Fruit fly (Drosophila melanogaster) whole organism, prepupa: ENCODE measurements around the gene CG33703.
A peak's percentile ranks its signal among the peaks of the same experiment; 100 is the strongest.

Experiments used
- Blimp-1 ChIP-seq: fragments of 200-800 bp; sonication (Bioruptor generic); optimal IDR thresholded peaks from 3 replicates; lab custom pipeline; 2017; ENCODE audit warnings: missing biosample characterization, missing genetic modification characterization, mild to moderate bottlenecking, moderate library complexity, missing genetic modification reagents
- CG10631 ChIP-seq: fragments of 200-800 bp; sonication (Bioruptor generic); optimal IDR thresholded peaks from 2 replicates; lab custom pipeline; 2016; ENCODE audit warnings: missing biosample characterization, missing genetic modification characterization
- CG10669 ChIP-seq: fragments of 200-800 bp; sonication (Bioruptor generic); optimal IDR thresholded peaks from 3 replicates; lab custom pipeline; 2018; ENCODE audit warnings: missing biosample characterization, mild to moderate bottlenecking, missing genetic modification characterization, moderate library complexity
- CG11294 ChIP-seq: fragments of 200-800 bp; sonication (Bioruptor generic); IDR thresholded peaks from 2 replicates; pipeline ENCODE4 v1.3.6; 2022; ENCODE audit warnings: missing biosample characterization, missing genetic modification characterization
- CG11762 ChIP-seq: fragments of 200-800 bp; sonication (Bioruptor generic); optimal IDR thresholded peaks from 3 replicates; lab custom pipeline; 2016; ENCODE audit warnings: missing biosample characterization, missing genetic modification characterization; ENCODE audit not compliant: insufficient read depth
- CG15336 ChIP-seq: fragments of 200-800 bp; sonication (Bioruptor generic); IDR thresholded peaks from 2 replicates; pipeline ENCODE4 v1.3.6; 2022; ENCODE audit warnings: missing biosample characterization, missing genetic modification characterization
- CG1621 ChIP-seq: fragments of 200-800 bp; sonication (Bioruptor generic); optimal IDR thresholded peaks from 3 replicates; lab custom pipeline; 2018; ENCODE audit warnings: missing biosample characterization, mild to moderate bottlenecking, missing genetic modification characterization
- CG16779 ChIP-seq: fragments of 200-800 bp; sonication (Bioruptor generic); optimal IDR thresholded peaks from 3 replicates; lab custom pipeline; 2017; ENCODE audit warnings: missing biosample characterization, mild to moderate bottlenecking, missing genetic modification characterization
- CG31627 ChIP-seq: fragments of 200-800 bp; sonication (Bioruptor generic); optimal IDR thresholded peaks from 3 replicates; lab custom pipeline; 2016; ENCODE audit warnings: missing biosample characterization, missing genetic modification characterization
- CG32006 ChIP-seq: fragments of 200-800 bp; sonication (Bioruptor generic); optimal IDR thresholded peaks from 3 replicates; lab custom pipeline; 2017; ENCODE audit warnings: missing biosample characterization, mild to moderate bottlenecking, missing genetic modification characterization
- CG34406 ChIP-seq: fragments of 200-800 bp; sonication (Bioruptor generic); optimal IDR thresholded peaks from 3 replicates; lab custom pipeline; 2016; ENCODE audit warnings: missing biosample characterization, missing genetic modification characterization
- CG3919 ChIP-seq: fragments of 200-800 bp; sonication (Bioruptor generic); optimal IDR thresholded peaks from 3 replicates; lab custom pipeline; 2016; ENCODE audit warnings: missing biosample characterization, missing genetic modification characterization
- CG4318 ChIP-seq: fragments of 200-800 bp; sonication (Bioruptor generic); optimal IDR thresholded peaks from 3 replicates; lab custom pipeline; 2017; ENCODE audit warnings: missing biosample characterization, mild to moderate bottlenecking, missing genetic modification characterization
- CG6276 ChIP-seq: fragments of 200-800 bp; sonication (Bioruptor generic); optimal IDR thresholded peaks from 2 replicates; lab custom pipeline; 2017; ENCODE audit warnings: missing biosample characterization, mild to moderate bottlenecking, missing genetic modification characterization
- CG6792 ChIP-seq: fragments of 200-800 bp; sonication (Bioruptor generic); optimal IDR thresholded peaks from 3 replicates; lab custom pipeline; 2016; ENCODE audit warnings: missing biosample characterization, missing genetic modification characterization
- CG6808 ChIP-seq: fragments of 200-800 bp; sonication (Bioruptor generic); optimal IDR thresholded peaks from 3 replicates; lab custom pipeline; 2017; ENCODE audit warnings: missing biosample characterization, missing genetic modification characterization, mild to moderate bottlenecking, moderate library complexity, missing genetic modification reagents
- CG6854 ChIP-seq: fragments of 200-800 bp; sonication (Bioruptor generic); optimal IDR thresholded peaks from 2 replicates; lab custom pipeline; 2017; ENCODE audit warnings: missing biosample characterization, mild to moderate bottlenecking, missing genetic modification characterization
- CG7368 ChIP-seq: fragments of 200-800 bp; sonication (Bioruptor generic); optimal IDR thresholded peaks from 3 replicates; lab custom pipeline; 2016; ENCODE audit warnings: missing biosample characterization, missing genetic modification characterization
- CG8119 ChIP-seq: fragments of 200-800 bp; sonication (Bioruptor generic); IDR thresholded peaks from 3 replicates; pipeline ENCODE4 v1.3.6; 2022; ENCODE audit warnings: missing biosample characterization, missing genetic modification characterization
- CG8319 ChIP-seq: fragments of 200-800 bp; sonication (Bioruptor generic); optimal IDR thresholded peaks from 3 replicates; lab custom pipeline; 2016; ENCODE audit warnings: missing biosample characterization, missing genetic modification characterization
- CG8632 ChIP-seq: fragments of 200-800 bp; sonication (Bioruptor generic); optimal IDR thresholded peaks from 3 replicates; lab custom pipeline; 2016; ENCODE audit warnings: missing biosample characterization, missing genetic modification characterization
- CG9139 ChIP-seq: fragments of 200-800 bp; sonication (Bioruptor generic); optimal IDR thresholded peaks from 3 replicates; lab custom pipeline; 2017; ENCODE audit warnings: missing biosample characterization, mild to moderate bottlenecking, missing genetic modification characterization
- Eip75B ChIP-seq: fragments of 200-800 bp; sonication (Bioruptor generic); optimal IDR thresholded peaks from 3 replicates; lab custom pipeline; 2016; ENCODE audit warnings: missing biosample characterization, missing genetic modification characterization
- Eip78C ChIP-seq: fragments of 200-800 bp; sonication (Bioruptor generic); peaks from one replicate; lab custom pipeline; 2016; ENCODE audit warnings: missing biosample characterization, missing genetic modification characterization
- Eip93F ChIP-seq: fragments of 200-800 bp; sonication (Bioruptor generic); optimal IDR thresholded peaks from 2 replicates; lab custom pipeline; 2016; ENCODE audit warnings: missing biosample characterization, mild to moderate bottlenecking, missing genetic modification characterization
- Gug ChIP-seq: fragments of 200-800 bp; sonication (Bioruptor generic); IDR thresholded peaks from 2 replicates; pipeline ENCODE4 v1.3.6; 2022; ENCODE audit warnings: missing biosample characterization, missing genetic modification characterization
- Hr38 ChIP-seq: sonication (Bioruptor generic); optimal IDR thresholded peaks from 2 replicates; lab custom pipeline; 2016; ENCODE audit warnings: missing biosample characterization, missing genetic modification characterization
- Hr39 ChIP-seq: fragments of 200-800 bp; sonication (Bioruptor generic); optimal IDR thresholded peaks from 2 replicates; lab custom pipeline; 2016; ENCODE audit warnings: missing biosample characterization, missing genetic modification characterization
- Hr4 ChIP-seq: fragments of 200-800 bp; sonication (Bioruptor generic); optimal IDR thresholded peaks from 3 replicates; lab custom pipeline; 2016; ENCODE audit warnings: missing biosample characterization, missing genetic modification characterization
- Lpt ChIP-seq: fragments of 200-800 bp; sonication (Bioruptor generic); optimal IDR thresholded peaks from 3 replicates; lab custom pipeline; 2016; ENCODE audit warnings: missing biosample characterization, missing genetic modification characterization
- Met ChIP-seq: fragments of 200-800 bp; sonication (Bioruptor generic); optimal IDR thresholded peaks from 3 replicates; lab custom pipeline; 2016; ENCODE audit warnings: missing biosample characterization, missing genetic modification characterization
- OdsH ChIP-seq: fragments of 200-800 bp; sonication (Bioruptor generic); optimal IDR thresholded peaks from 3 replicates; lab custom pipeline; 2016; ENCODE audit warnings: missing biosample characterization, missing genetic modification characterization
- Sox102F ChIP-seq: fragments of 200-800 bp; sonication (Bioruptor generic); optimal IDR thresholded peaks from 2 replicates; lab custom pipeline; 2016; ENCODE audit warnings: missing biosample characterization, mild to moderate bottlenecking, missing genetic modification characterization
- Sox15 ChIP-seq: fragments of 200-800 bp; sonication (Bioruptor generic); optimal IDR thresholded peaks from 3 replicates; lab custom pipeline; 2016; ENCODE audit warnings: missing biosample characterization, missing genetic modification characterization
- achi ChIP-seq: fragments of 200-800 bp; sonication (Bioruptor generic); optimal IDR thresholded peaks from 3 replicates; lab custom pipeline; 2016; ENCODE audit warnings: missing biosample characterization, missing genetic modification characterization
- cyc ChIP-seq: fragments of 200-800 bp; sonication (Bioruptor generic); optimal IDR thresholded peaks from 3 replicates; lab custom pipeline; 2016; ENCODE audit warnings: missing biosample characterization, missing genetic modification characterization
- dac ChIP-seq: fragments of 200-800 bp; sonication (Bioruptor generic); optimal IDR thresholded peaks from 2 replicates; lab custom pipeline; 2017; ENCODE audit warnings: missing biosample characterization, mild to moderate bottlenecking, missing genetic modification characterization
- dsx ChIP-seq: fragments of 200-800 bp; optimal IDR thresholded peaks from 3 replicates; lab custom pipeline; 2019; ENCODE audit warnings: missing biosample characterization, mild to moderate bottlenecking, missing genetic modification characterization, moderate library complexity; ENCODE audit not compliant: poor library complexity, severe bottlenecking
- esn ChIP-seq: fragments of 200-800 bp; sonication (Bioruptor generic); optimal IDR thresholded peaks from 2 replicates; lab custom pipeline; 2016; ENCODE audit warnings: missing biosample characterization, mild to moderate bottlenecking, missing genetic modification characterization, moderate library complexity
- fd85E ChIP-seq: fragments of 200-800 bp; sonication (Bioruptor generic); optimal IDR thresholded peaks from 3 replicates; lab custom pipeline; 2016; ENCODE audit warnings: missing biosample characterization, missing genetic modification characterization
- fkh ChIP-seq: fragments of 200-800 bp; sonication (Bioruptor generic); optimal IDR thresholded peaks from 3 replicates; lab custom pipeline; 2017; ENCODE audit warnings: missing biosample characterization, mild to moderate bottlenecking, missing genetic modification characterization, moderate library complexity
- lz ChIP-seq: fragments of 200-800 bp; sonication (Bioruptor generic); optimal IDR thresholded peaks from 3 replicates; lab custom pipeline; 2016; ENCODE audit warnings: missing biosample characterization, missing genetic modification characterization
- net ChIP-seq: fragments of 200-800 bp; sonication (Bioruptor generic); optimal IDR thresholded peaks from 3 replicates; lab custom pipeline; 2016; ENCODE audit warnings: missing biosample characterization, missing genetic modification characterization
- pdm3 ChIP-seq: fragments of 200-800 bp; sonication (Bioruptor generic); optimal IDR thresholded peaks from 3 replicates; lab custom pipeline; 2016; ENCODE audit warnings: missing biosample characterization, missing genetic modification characterization
- salr ChIP-seq, 2 experiments: fragments of 200-800 bp; sonication (Bioruptor generic); optimal IDR thresholded peaks; 3 replicates each; lab custom pipeline; 2016 to 2018; ENCODE audit warnings: missing biosample characterization in 2 of 2, missing genetic modification characterization in 2 of 2, mild to moderate bottlenecking in 1 of 2
- spab ChIP-seq: fragments of 200-800 bp; sonication (Bioruptor generic); optimal IDR thresholded peaks from 2 replicates; lab custom pipeline; 2017; ENCODE audit warnings: missing biosample characterization, mild to moderate bottlenecking, missing genetic modification characterization, missing genetic modification reagents
- svp ChIP-seq: fragments of 200-800 bp; sonication (Bioruptor generic); peaks from one replicate; lab custom pipeline; 2016; ENCODE audit warnings: missing biosample characterization, missing genetic modification characterization
- topi ChIP-seq: fragments of 200-800 bp; sonication (Bioruptor generic); optimal IDR thresholded peaks from 3 replicates; lab custom pipeline; 2016; ENCODE audit warnings: missing biosample characterization, missing genetic modification characterization

The CG33703 gene

DNA sequence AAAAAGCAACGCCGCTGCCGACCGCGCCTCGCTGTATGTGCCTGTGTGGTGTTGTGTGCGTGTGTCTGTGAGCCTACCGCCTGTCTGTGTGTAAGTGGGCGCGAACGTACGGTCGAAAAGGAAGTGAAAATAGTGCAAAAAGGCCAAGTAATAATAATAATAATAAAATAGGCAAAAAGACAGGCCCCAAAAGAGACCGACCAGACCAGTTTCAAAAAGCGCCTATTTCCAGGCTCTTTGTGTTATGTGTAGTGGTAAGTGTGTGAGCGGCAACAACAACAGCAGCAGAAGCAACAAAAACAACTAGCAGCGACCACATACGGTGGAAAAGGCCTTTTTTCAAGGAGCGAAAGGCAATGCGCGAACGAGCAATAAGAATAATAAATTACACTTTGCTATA lies 49.7 kb downstream of the CG33703 start (continued):
- TF ChIP-seq CG4318 (GFP tag; lab: Kevin White, UChicago) (no peak), Sox15 (no peak), Lpt (GFP tag; lab: Kevin White, UChicago) (no peak), CG8119 (peak; percentile 44; the same call in 2 of the 3 replicates), Hr38 (no peak), salr (GFP tag; optimal IDR thresholded peaks at IDR 0.05; lab: Kevin White, UChicago) (peak in 1 of 2 experiments; percentile 21), dsx (GFP tag; lab: Kevin White, UChicago) (peak; percentile 53), cyc (GFP tag; lab: Kevin White, UChicago) (no peak), CG16779 (peak; percentile 27)

DNA sequence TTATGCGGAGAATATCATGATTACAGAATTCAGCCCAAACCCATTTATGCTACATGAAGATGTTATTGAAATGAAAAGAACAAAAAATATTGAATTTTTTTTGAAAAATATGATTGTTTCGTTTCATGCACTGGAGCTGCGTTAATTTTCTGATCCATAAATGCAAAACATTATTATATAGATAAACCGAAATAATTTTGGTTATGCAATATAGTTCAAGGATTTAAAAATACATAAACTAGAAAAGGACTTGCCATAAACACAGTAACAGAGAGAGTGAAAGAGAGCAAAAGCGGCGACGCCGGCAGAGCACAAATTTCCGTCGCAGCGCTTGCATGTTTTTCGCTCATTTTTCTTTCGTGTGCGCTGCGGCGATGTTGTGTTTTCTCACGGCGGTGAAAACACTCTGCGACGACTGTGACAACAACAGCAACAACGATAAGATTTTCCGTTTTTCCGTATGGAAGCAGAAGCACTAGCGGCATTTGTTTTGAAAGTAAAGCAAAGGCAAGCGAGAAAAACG lies 50.2 kb downstream of the CG33703 start:
- TF ChIP-seq Hr38 (no peak), CG6276 (GFP tag; lab: Kevin White, UChicago) (peak; percentile 97), svp (peak; percentile 95), CG7368 (GFP tag; lab: Kevin White, UChicago) (peak; percentile 80), CG10669 (GFP tag; lab: Kevin White, UChicago) (peak; percentile 90), CG8119 (peak; percentile 96), Eip78C (peak; percentile 99), Blimp-1 (GFP tag; lab: Kevin White, UChicago) (peak; percentile 80), CG32006 (GFP tag; lab: Kevin White, UChicago) (peak; percentile 96), OdsH (GFP tag; lab: Kevin White, UChicago) (peak; percentile 91), CG1621 (peak; percentile 73), CG8319 (GFP tag; lab: Kevin White, UChicago) (peak; percentile 52), Gug (peak; percentile 87), CG6854 (GFP tag; lab: Kevin White, UChicago) (peak; percentile 85), net (GFP tag; lab: Kevin White, UChicago) (peak; percentile 91), CG6808 (GFP tag; lab: Kevin White, UChicago) (peak; percentile 83), CG34406 (GFP tag; lab: Kevin White, UChicago) (peak; percentile 87), achi (GFP tag; lab: Kevin White, UChicago) (peak; percentile 90), fd85E (GFP tag; lab: Kevin White, UChicago) (peak; percentile 83), CG16779 (peak; percentile 90), CG10631 (GFP tag; lab: Kevin White, UChicago) (peak; percentile 79), Hr4 (GFP tag; lab: Kevin White, UChicago) (peak; percentile 96), Sox102F (GFP tag; lab: Kevin White, UChicago) (peak; percentile 89), dac (peak; percentile 89), CG11294 (GFP tag; lab: Robert Waterston, UW) (peak; percentile 78), CG3919 (GFP tag; lab: Kevin White, UChicago) (peak; percentile 89), Eip93F (peak; percentile 76), spab (peak; percentile 85), Met (peak; percentile 90), CG6792 (GFP tag; lab: Kevin White, UChicago) (peak; percentile 86), CG31627 (GFP tag; lab: Kevin White, UChicago) (peak; percentile 77), Eip75B (GFP tag; lab: Kevin White, UChicago) (peak; percentile 91), Hr39 (GFP tag; lab: Kevin White, UChicago) (peak; percentile 64), Sox15 (peak; percentile 56), CG11762 (GFP tag; lab: Kevin White, UChicago) (peak; percentile 81), cyc (GFP tag; lab: Kevin White, UChicago) (peak; percentile 80), CG8632 (GFP tag; lab: Kevin White, UChicago) (peak; percentile 83), topi (GFP tag; lab: Kevin White, UChicago) (peak; percentile 89), lz (GFP tag; lab: Kevin White, UChicago) (peak; percentile 90), esn (GFP tag; lab: Kevin White, UChicago) (peak; percentile 93), salr (GFP tag; optimal IDR thresholded peaks at IDR 0.05; lab: Kevin White, UChicago) (peak; percentile 70 to 93), dsx (GFP tag; lab: Kevin White, UChicago) (peak; percentile 85), fkh (peak; percentile 29), pdm3 (GFP tag; lab: Kevin White, UChicago) (peak; percentile 91), CG9139 (GFP tag; lab: Kevin White, UChicago) (peak; percentile 71), Lpt (GFP tag; lab: Kevin White, UChicago) (peak; percentile 92), CG15336 (peak; percentile 95)
